Fruit fly (Drosophila melanogaster) whole organism, embryonic: ENCODE data around the gene Nup98-96.

Experiments used
- ATbp ChIP-seq: fragments of 200-800 bp; sonication (Bioruptor generic); optimal IDR thresholded peaks from 2 replicates; lab custom pipeline; 2017; ENCODE audit warnings: missing biosample characterization, mild to moderate bottlenecking, missing genetic modification characterization, missing genetic modification reagents
- Atf-2 ChIP-seq: fragments of 200-800 bp; sonication (Bioruptor generic); optimal IDR thresholded peaks from 2 replicates; lab custom pipeline; 2016; ENCODE audit warnings: missing biosample characterization, missing genetic modification characterization
- B-H1 ChIP-seq: fragments of 200-800 bp; sonication (Bioruptor generic); IDR thresholded peaks from 3 replicates; pipeline ENCODE4 v1.3.6; 2022; ENCODE audit warnings: missing biosample characterization, missing genetic modification characterization
- Bgb ChIP-seq: fragments of 200-800 bp; sonication (Bioruptor generic); IDR thresholded peaks from 2 replicates; pipeline ENCODE4 v1.3.6; 2022; ENCODE audit warnings: missing biosample characterization, missing genetic modification characterization; ENCODE audit not compliant: partially characterized antibody
- CG10462 ChIP-seq: fragments of 200-800 bp; sonication (Bioruptor generic); optimal IDR thresholded peaks from 2 replicates; lab custom pipeline; 2016; ENCODE audit warnings: missing biosample characterization, missing genetic modification characterization
- CG10543 ChIP-seq: fragments of 200-800 bp; sonication (Bioruptor generic); optimal IDR thresholded peaks from 3 replicates; lab custom pipeline; 2017; ENCODE audit warnings: missing biosample characterization, mild to moderate bottlenecking, missing genetic modification characterization, moderate library complexity
- CG14441 ChIP-seq: fragments of 200-800 bp; sonication (Bioruptor generic); IDR thresholded peaks from 2 replicates; pipeline ENCODE4 v1.3.6; 2022; ENCODE audit warnings: missing biosample characterization, missing genetic modification characterization
- CG17385 ChIP-seq: fragments of 200-800 bp; sonication (Bioruptor generic); optimal IDR thresholded peaks from 3 replicates; lab custom pipeline; 2018; ENCODE audit warnings: missing biosample characterization, mild to moderate bottlenecking, missing genetic modification characterization
- CG30431 ChIP-seq: fragments of 200-800 bp; sonication (Bioruptor generic); optimal IDR thresholded peaks from 2 replicates; lab custom pipeline; 2017; ENCODE audit warnings: missing biosample characterization, missing genetic modification characterization
- CG33213 ChIP-seq: fragments of 200-800 bp; sonication (Bioruptor generic); optimal IDR thresholded peaks from 3 replicates; lab custom pipeline; 2016; ENCODE audit warnings: missing biosample characterization, missing genetic modification characterization
- CG34224 ChIP-seq: fragments of 200-800 bp; sonication (Bioruptor generic); IDR thresholded peaks from 3 replicates; pipeline ENCODE4 v1.3.6; 2022; ENCODE audit warnings: missing biosample characterization, missing genetic modification characterization; ENCODE audit not compliant: partially characterized antibody
- CG43689 ChIP-seq: fragments of 200-800 bp; sonication (Bioruptor generic); IDR thresholded peaks from 2 replicates; pipeline ENCODE4 v1.3.6; 2022; ENCODE audit warnings: missing biosample characterization, missing genetic modification characterization
- CG6765 ChIP-seq: fragments of 200-800 bp; sonication (Bioruptor generic); optimal IDR thresholded peaks from 3 replicates; lab custom pipeline; 2017; ENCODE audit warnings: missing biosample characterization, mild to moderate bottlenecking, missing genetic modification characterization
- CG6813 ChIP-seq: fragments of 200-800 bp; sonication (Bioruptor generic); optimal IDR thresholded peaks from 2 replicates; lab custom pipeline; 2017; ENCODE audit warnings: missing biosample characterization, missing genetic modification characterization, mild to moderate bottlenecking, moderate library complexity, missing genetic modification reagents
- CG9727 ChIP-seq: fragments of 200-800 bp; sonication (Bioruptor generic); optimal IDR thresholded peaks from 3 replicates; lab custom pipeline; 2017; ENCODE audit warnings: missing biosample characterization, mild to moderate bottlenecking, missing genetic modification characterization
- CG9797 ChIP-seq: fragments of 200-800 bp; sonication (Bioruptor generic); optimal IDR thresholded peaks from 3 replicates; lab custom pipeline; 2018; ENCODE audit warnings: missing biosample characterization, mild to moderate bottlenecking, missing genetic modification characterization
- Camta ChIP-seq: fragments of 200-800 bp; sonication (Bioruptor generic); optimal IDR thresholded peaks from 2 replicates; lab custom pipeline; 2016; ENCODE audit warnings: missing biosample characterization, missing genetic modification characterization
- CoRest ChIP-seq: fragments of 200-800 bp; sonication (Bioruptor generic); optimal IDR thresholded peaks from 3 replicates; lab custom pipeline; 2018; ENCODE audit warnings: missing biosample characterization, mild to moderate bottlenecking, missing genetic modification characterization, moderate library complexity
- Dip3 ChIP-seq: fragments of 200-800 bp; sonication (Bioruptor generic); optimal IDR thresholded peaks from 3 replicates; lab custom pipeline; 2016; ENCODE audit warnings: missing biosample characterization, missing genetic modification characterization
- Dll ChIP-seq: fragments of 200-800 bp; sonication (Bioruptor generic); IDR thresholded peaks from 4 replicates; pipeline ENCODE4 v1.3.6; 2022; ENCODE audit warnings: missing biosample characterization, missing genetic modification characterization; ENCODE audit not compliant: partially characterized antibody
- Doc3 ChIP-seq: fragments of 200-800 bp; sonication (Bioruptor generic); IDR thresholded peaks from 3 replicates; pipeline ENCODE4 v1.3.6; 2022; ENCODE audit warnings: missing biosample characterization, missing genetic modification characterization; ENCODE audit not compliant: partially characterized antibody
- Dref ChIP-seq: fragments of 200-800 bp; sonication (Bioruptor generic); IDR thresholded peaks from 2 replicates; pipeline ENCODE4 v1.3.6; 2022; ENCODE audit warnings: missing biosample characterization, missing genetic modification characterization
- Drgx ChIP-seq: fragments of 200-800 bp; sonication (Bioruptor generic); IDR thresholded peaks from 2 replicates; pipeline ENCODE4 v1.3.6; 2022; ENCODE audit warnings: missing biosample characterization, missing genetic modification characterization
- E2f2 ChIP-seq: fragments of 200-800 bp; sonication (Bioruptor generic); IDR thresholded peaks from 2 replicates; pipeline ENCODE4 v1.3.6; 2022; ENCODE audit warnings: missing biosample characterization, missing genetic modification characterization
- HLHmδ ChIP-seq: fragments of 200-800 bp; sonication (Bioruptor generic); optimal IDR thresholded peaks from 2 replicates; lab custom pipeline; 2018; ENCODE audit warnings: missing biosample characterization, mild to moderate bottlenecking, missing genetic modification characterization, moderate library complexity
- Hey ChIP-seq: fragments of 200-800 bp; sonication (Bioruptor generic); optimal IDR thresholded peaks from 3 replicates; lab custom pipeline; 2018; ENCODE audit warnings: missing biosample characterization, mild to moderate bottlenecking, missing genetic modification characterization
- Lpt ChIP-seq: fragments of >200 bp; optimal IDR thresholded peaks from 2 replicates; lab custom pipeline; 2018; ENCODE audit warnings: missing biosample characterization, missing genetic modification characterization
- NC2α ChIP-seq: fragments of 200-800 bp; sonication (Bioruptor generic); optimal IDR thresholded peaks from 2 replicates; lab custom pipeline; 2016; ENCODE audit warnings: missing biosample characterization, missing genetic modification characterization
- NC2β ChIP-seq: fragments of 200-800 bp; sonication (Bioruptor generic); optimal IDR thresholded peaks from 2 replicates; lab custom pipeline; 2016; ENCODE audit warnings: missing biosample characterization, missing genetic modification characterization
- YL-1 ChIP-seq: fragments of 200-800 bp; sonication (Bioruptor generic); optimal IDR thresholded peaks from 3 replicates; lab custom pipeline; 2017; ENCODE audit warnings: missing biosample characterization, mild to moderate bottlenecking, missing genetic modification characterization
- amos ChIP-seq: fragments of 200-800 bp; sonication (Bioruptor generic); IDR thresholded peaks from 2 replicates; pipeline ENCODE4 v1.3.6; 2022; ENCODE audit warnings: missing biosample characterization, missing genetic modification characterization; ENCODE audit not compliant: partially characterized antibody
- bigmax ChIP-seq: fragments of 200-800 bp; sonication (Bioruptor generic); optimal IDR thresholded peaks from 2 replicates; lab custom pipeline; 2018; ENCODE audit warnings: missing biosample characterization, mild to moderate bottlenecking, missing genetic modification characterization
- crol ChIP-seq: fragments of 200-800 bp; sonication (Bioruptor generic); IDR thresholded peaks from 2 replicates; pipeline ENCODE4 v1.3.6; 2022; ENCODE audit warnings: missing biosample characterization, missing genetic modification characterization
- cwo ChIP-seq: fragments of 200-800 bp; sonication (Bioruptor generic); optimal IDR thresholded peaks from 3 replicates; lab custom pipeline; 2017; ENCODE audit warnings: missing biosample characterization, missing genetic modification characterization, mild to moderate bottlenecking, moderate library complexity, missing genetic modification reagents
- da ChIP-seq: fragments of 200-800 bp; sonication (Bioruptor generic); optimal IDR thresholded peaks from 2 replicates; lab custom pipeline; 2016; ENCODE audit warnings: missing biosample characterization, missing genetic modification characterization
- eyg ChIP-seq: fragments of 200-800 bp; sonication (Bioruptor generic); optimal IDR thresholded peaks from 3 replicates; lab custom pipeline; 2016; ENCODE audit warnings: missing biosample characterization, missing genetic modification characterization
- gce ChIP-seq: fragments of 200-800 bp; sonication (Bioruptor generic); IDR thresholded peaks from 3 replicates; pipeline ENCODE4 v1.3.6; 2022; ENCODE audit warnings: missing biosample characterization, missing genetic modification characterization
- gro ChIP-seq: fragments of 200-800 bp; sonication (Bioruptor generic); optimal IDR thresholded peaks from 2 replicates; lab custom pipeline; 2016; ENCODE audit warnings: missing biosample characterization, missing genetic modification characterization
- ham ChIP-seq: fragments of 200-800 bp; sonication (Bioruptor generic); IDR thresholded peaks from 2 replicates; pipeline ENCODE4 v1.3.6; 2022; ENCODE audit warnings: missing biosample characterization, missing genetic modification characterization
- odd ChIP-seq: fragments of 200-800 bp; sonication (Bioruptor generic); optimal IDR thresholded peaks from 2 replicates; lab custom pipeline; 2017; ENCODE audit warnings: missing biosample characterization, mild to moderate bottlenecking, missing genetic modification characterization
- slbo ChIP-seq: fragments of 200-800 bp; sonication (Bioruptor generic); IDR thresholded peaks from 2 replicates; pipeline ENCODE4 v1.3.6; 2022; ENCODE audit warnings: missing biosample characterization, missing genetic modification characterization
- slou ChIP-seq: fragments of 200-800 bp; sonication (Bioruptor generic); optimal IDR thresholded peaks from 3 replicates; lab custom pipeline; 2016; ENCODE audit warnings: missing biosample characterization, missing genetic modification characterization
- sqz ChIP-seq: fragments of 200-800 bp; sonication (Bioruptor generic); optimal IDR thresholded peaks from 3 replicates; lab custom pipeline; 2018; ENCODE audit warnings: missing biosample characterization, mild to moderate bottlenecking, missing genetic modification characterization
- ssp ChIP-seq: fragments of 200-800 bp; sonication (Bioruptor generic); IDR thresholded peaks from 2 replicates; pipeline ENCODE4 v1.3.6; 2022; ENCODE audit warnings: missing biosample characterization, missing genetic modification characterization
- tgo ChIP-seq: fragments of 200-800 bp; sonication (Bioruptor generic); IDR thresholded peaks from 3 replicates; pipeline ENCODE4 v1.3.6; 2022; ENCODE audit warnings: missing biosample characterization, missing genetic modification characterization
- toy ChIP-seq: fragments of 200-800 bp; sonication (Bioruptor generic); IDR thresholded peaks from 2 replicates; pipeline ENCODE4 v1.3.6; 2022; ENCODE audit warnings: missing biosample characterization, missing genetic modification characterization
- vfl ChIP-seq: fragments of 200-800 bp; sonication (Bioruptor generic); optimal IDR thresholded peaks from 2 replicates; lab custom pipeline; 2016; ENCODE audit warnings: missing biosample characterization, missing genetic modification characterization
- vnd ChIP-seq: fragments of 200-800 bp; sonication (Bioruptor generic); IDR thresholded peaks from 3 replicates; pipeline ENCODE4 v1.3.6; 2022; ENCODE audit warnings: missing biosample characterization, missing genetic modification characterization; ENCODE audit not compliant: partially characterized antibody
- yki ChIP-seq: fragments of >200 bp; optimal IDR thresholded peaks from 3 replicates; lab custom pipeline; 2018

Nup98-96 gene

dm6 chr3R:23780757-23781156 lies 664 bp downstream of the Nup98-96 start (continued):
- TF ChIP-seq gce (GFP tag; lab: Robert Waterston, UW) (no peak), CG9727 (GFP tag; lab: Kevin White, UChicago) (no peak), CoRest (tag; lab: Kevin White, UChicago) (no peak), YL-1 (no peak), Atf-2 (GFP tag; lab: Kevin White, UChicago) (no peak), NC2β (GFP tag; lab: Kevin White, UChicago) (no peak), vnd (GFP tag; lab: Robert Waterston, UW) (no peak), Bgb (no peak), ATbp (GFP tag; lab: Kevin White, UChicago) (no peak), Drgx (GFP tag; lab: Robert Waterston, UW) (no peak), bigmax (peak; percentile 85)

dm6 chr3R:23773610-23774364 lies 7.6 kb downstream of the Nup98-96 start, which contains the start of gene CG10208:
Gene CG10208, minus strand, starts transcription at chr3R:23774127.
- no peak for TF ChIP-seq CG17385 (GFP tag; lab: Kevin White, UChicago)
- no peak for TF ChIP-seq yki (lab: Kevin White, UChicago)
- no peak for TF ChIP-seq CG10462 (GFP tag; lab: Kevin White, UChicago)
- peak; percentile 86 for TF ChIP-seq Hey (tag; lab: Kevin White, UChicago)
- TF ChIP-seq odd (GFP tag; lab: Kevin White, UChicago): no peak
- no peak for TF ChIP-seq CG34224 (GFP tag; lab: Robert Waterston, UW)
- TF ChIP-seq crol (GFP tag; lab: Robert Waterston, UW): no peak
- no peak for TF ChIP-seq CG43689 (GFP tag; lab: Robert Waterston, UW)
- TF ChIP-seq da (GFP tag; lab: Kevin White, UChicago): no peak
- no peak for TF ChIP-seq ham (GFP tag; lab: Robert Waterston, UW)
- TF ChIP-seq CG10543 (GFP tag; lab: Kevin White, UChicago): no peak
- peak; percentile 28; the same call in 1 of the 2 replicates for TF ChIP-seq amos
- TF ChIP-seq eyg (GFP tag; lab: Kevin White, UChicago): no peak
- no peak for TF ChIP-seq ATbp (GFP tag; lab: Kevin White, UChicago)
- no peak for TF ChIP-seq vfl (GFP tag; lab: Kevin White, UChicago)
- peak; percentile 68 for TF ChIP-seq E2f2 (GFP tag; lab: Robert Waterston, UW)
- TF ChIP-seq NC2α (GFP tag; lab: Kevin White, UChicago): no peak
- TF ChIP-seq CG33213: no peak
- no peak for TF ChIP-seq Camta
- no peak for TF ChIP-seq CG30431
- no peak for TF ChIP-seq tgo
- TF ChIP-seq slbo (GFP tag; lab: Robert Waterston, UW): peak; percentile 31; the same call in 1 of the 2 replicates
- no peak for TF ChIP-seq Doc3 (GFP tag; lab: Robert Waterston, UW)
- no peak for TF ChIP-seq toy
- TF ChIP-seq sqz (GFP tag; lab: Kevin White, UChicago): no peak
- no peak for TF ChIP-seq HLHmδ (GFP tag; lab: Kevin White, UChicago)
- no peak for TF ChIP-seq CG6813 (GFP tag; lab: Kevin White, UChicago)
- no peak for TF ChIP-seq CG14441 (GFP tag; lab: Robert Waterston, UW)
- no peak for TF ChIP-seq ssp (GFP tag; lab: Robert Waterston, UW)
- TF ChIP-seq B-H1 (GFP tag; lab: Robert Waterston, UW): no peak
- TF ChIP-seq gro (GFP tag; lab: Kevin White, UChicago): no peak
- no peak for TF ChIP-seq Dll (GFP tag; lab: Robert Waterston, UW)
- TF ChIP-seq Dip3: no peak
- no peak for TF ChIP-seq slou (GFP tag; lab: Kevin White, UChicago)
- TF ChIP-seq Dref: peak; percentile 55
- TF ChIP-seq Bgb: peak; percentile 39; the same call in 1 of the 2 replicates
- no peak for TF ChIP-seq CG9797 (GFP tag; lab: Kevin White, UChicago)
- TF ChIP-seq CG6765: no peak
- TF ChIP-seq Lpt: no peak
- TF ChIP-seq cwo: peak; percentile 73
